Worm (Caenorhabditis elegans) whole organism, late embryonic: ENCODE measurements around the gene acl-2.

ENCODE experiments used
- C38D4.7 ChIP-seq: fragments of 200-800 bp; sonication (Bioruptor generic); optimal IDR thresholded peaks from 2 replicates; lab custom pipeline; 2018; ENCODE audit warnings: mild to moderate bottlenecking, missing genetic modification characterization, moderate library complexity, missing compliant biosample characterization
- ama-1 ChIP-seq: fragments of 150-350 bp; optimal IDR thresholded peaks from 2 replicates; lab custom pipeline; 2014
- elt-2 ChIP-seq: sonication (generic microtip); optimal IDR thresholded peaks from 2 replicates; lab custom pipeline; 2016; ENCODE audit warnings: missing genetic modification reagents, missing genetic modification characterization, missing compliant biosample characterization
- fkh-10 ChIP-seq: fragments of 150-350 bp; optimal IDR thresholded peaks from 2 replicates; lab custom pipeline; 2014; ENCODE audit warnings: missing biosample characterization, missing genetic modification reagents, missing genetic modification characterization
- fkh-6 ChIP-seq: sonication (generic microtip); optimal IDR thresholded peaks from 2 replicates; lab custom pipeline; 2016; ENCODE audit warnings: missing genetic modification characterization, missing compliant biosample characterization
- nhr-11 ChIP-seq: fragments of 150-350 bp; optimal IDR thresholded peaks from 2 replicates; lab custom pipeline; 2014; ENCODE audit warnings: missing biosample characterization, missing genetic modification characterization
- pax-1 ChIP-seq: fragments of 150-350 bp; optimal IDR thresholded peaks from 2 replicates; lab custom pipeline; 2014; ENCODE audit warnings: missing biosample characterization, missing genetic modification characterization
- pqm-1 ChIP-seq: sonication (generic microtip); optimal IDR thresholded peaks from 2 replicates; lab custom pipeline; 2016; ENCODE audit warnings: missing genetic modification characterization, missing compliant biosample characterization
- tbx-2 ChIP-seq: sonication (generic microtip); optimal IDR thresholded peaks from 2 replicates; lab custom pipeline; 2016; ENCODE audit warnings: missing genetic modification characterization, missing compliant biosample characterization
- ztf-16 ChIP-seq: sonication (generic microtip); optimal IDR thresholded peaks from 2 replicates; lab custom pipeline; 2017; ENCODE audit warnings: missing genetic modification characterization, missing compliant biosample characterization

ce11 chrV:9987688-9988087 lies 43.2 kb downstream of the acl-2 start, which contains the start of gene C27H6.8:
- TF ChIP-seq pqm-1 (tag; lab: Kevin White, UChicago) (no peak), tbx-2 (tag; lab: Kevin White, UChicago) (no peak), ztf-16 (tag; lab: Kevin White, UChicago) (no peak), ama-1 (lab: Kevin White, UChicago) (no peak), elt-2 (tag; lab: Kevin White, UChicago) (no peak), fkh-10 (GFP tag; lab: Kevin White, UChicago) (no peak), pax-1 (no peak), fkh-6 (tag; lab: Kevin White, UChicago) (no peak), nhr-11 (tag; lab: Kevin White, UChicago) (no peak), C38D4.7 (GFP tag; lab: Kevin White, UChicago) (no peak)
